5 worm cellular contexts compared by ENCODE assay signal in the genomic region with DNA sequence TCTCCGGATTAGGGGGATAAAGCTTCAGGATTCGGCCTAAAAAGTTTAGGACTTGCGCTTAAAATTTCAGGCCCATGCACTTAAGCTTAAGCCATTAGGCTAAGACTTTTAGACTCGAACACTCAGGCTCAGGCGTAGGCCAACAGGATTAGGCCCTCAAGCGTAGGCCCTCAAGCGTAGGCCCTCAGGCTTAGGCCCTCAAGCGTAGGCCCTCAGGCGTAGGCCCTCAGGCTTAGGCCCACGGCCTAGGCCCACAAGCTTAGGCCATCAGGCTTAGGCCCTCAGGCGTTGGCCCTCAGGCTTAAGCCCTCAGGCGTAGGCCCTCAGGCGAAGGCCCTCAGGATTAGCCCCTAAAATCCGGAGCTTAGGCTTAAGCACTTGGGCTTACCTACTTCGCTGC.
TF ChIP-seq lines count a peak whose summit lies in the region.

No protein-coding gene starts in this region.

TF ChIP-seq in whole organism, L2 larva, 48 proteins besides CTCF, POLR2A, EP300 and RAD21:
- TF ChIP-seq ztf-1 (GFP tag; conservative IDR thresholded peaks at IDR 0.05; lab: Robert Waterston, UW), result 0 out of 2 replicates have a peak, but pooled peaks have one; percentile 57
- TF ChIP-seq elt-3 (tag; optimal IDR thresholded peaks at IDR 0.05; lab: Kevin White, UChicago), result no peak
- TF ChIP-seq C34F6.9 (tag; optimal IDR thresholded peaks at IDR 0.05; lab: Kevin White, UChicago), result no peak
- TF ChIP-seq dmd-4 (tag; optimal IDR thresholded peaks at IDR 0.05; lab: Kevin White, UChicago), result no peak

TF ChIP-seq in whole organism, L4 larva, 104 proteins besides CTCF, POLR2A, EP300 and RAD21:
- TF ChIP-seq aha-1 (tag; lab: Kevin White, UChicago) (peak; percentile 38), F10B5.3 (tag; optimal IDR thresholded peaks at IDR 0.05; lab: Kevin White, UChicago) (no peak), egl-43 (GFP tag; IDR thresholded peaks at IDR 0.05; lab: Robert Waterston, UW) (0 out of 2 replicates have a peak, but pooled peaks have one; percentile 5), skn-1 (tag; optimal IDR thresholded peaks at IDR 0.05; lab: Kevin White, UChicago) (no peak), set-16 (GFP tag; IDR thresholded peaks at IDR 0.05; lab: Robert Waterston, UW) (peak; percentile 63), pha-4 (GFP tag; IDR thresholded peaks at IDR 0.05; lab: Robert Waterston, UW) (no peak), pha-4 (tag; optimal IDR thresholded peaks at IDR 0.05; lab: Kevin White, UChicago) (no peak), jun-1 (tag; optimal IDR thresholded peaks at IDR 0.05; lab: Kevin White, UChicago) (no peak), fkh-10 (GFP tag; optimal IDR thresholded peaks at IDR 0.05; lab: Kevin White, UChicago) (no peak), nhr-41 (GFP tag; IDR thresholded peaks at IDR 0.05; lab: Robert Waterston, UW) (0 out of 2 replicates have a peak, but pooled peaks have one; percentile 8)

TF ChIP-seq in whole organism, early embryonic, 17 proteins besides CTCF, POLR2A, EP300 and RAD21:
- TF ChIP-seq pes-1 (GFP tag; IDR thresholded peaks at IDR 0.05; lab: Robert Waterston, UW) (peak; percentile 31; the same call in 1 of the 2 replicates), ceh-36 (tag; optimal IDR thresholded peaks at IDR 0.05; lab: Kevin White, UChicago) (peak; percentile 79), tra-4 (tag; optimal IDR thresholded peaks at IDR 0.05; lab: Kevin White, UChicago) (no peak)
TF ChIP-seq in whole organism, early embryonic: peak in this region for 2.

TF ChIP-seq in whole organism, mixed stage, embryonic, 35 proteins besides CTCF, POLR2A, EP300 and RAD21:
- TF ChIP-seq nhr-237 (tag; optimal IDR thresholded peaks at IDR 0.05; lab: Kevin White, UChicago) (no peak), sptf-1 (tag; optimal IDR thresholded peaks at IDR 0.05; lab: Kevin White, UChicago) (peak; percentile 46)
TF ChIP-seq in whole organism, mixed stage, embryonic: peak in this region for 1.

TF ChIP-seq in whole organism, young adult, 124 proteins besides CTCF, POLR2A, EP300 and RAD21:
- TF ChIP-seq F49E8.2 (tag; optimal IDR thresholded peaks at IDR 0.05; lab: Kevin White, UChicago; ENCODE audit: insufficient read depth) (no peak), Y53G8AR.9 (GFP tag; conservative IDR thresholded peaks at IDR 0.05; lab: Robert Waterston, UW) (no peak), Y67H2A.10 (GFP tag; conservative IDR thresholded peaks at IDR 0.05; lab: Robert Waterston, UW) (no peak), ztf-22 (GFP tag; optimal IDR thresholded peaks at IDR 0.05; lab: Kevin White, UChicago) (no peak), xnd-1 (tag; optimal IDR thresholded peaks at IDR 0.05; lab: Kevin White, UChicago) (no peak), Y56A3A.18 (GFP tag; IDR thresholded peaks at IDR 0.05; lab: Robert Waterston, UW) (no peak), C06A6.2 (GFP tag; conservative IDR thresholded peaks at IDR 0.05; lab: Robert Waterston, UW) (0 out of 2 replicates have a peak, but pooled peaks have one; percentile 24), mel-28 (tag; optimal IDR thresholded peaks at IDR 0.05; lab: Kevin White, UChicago; ENCODE audit: borderline replicate concordance) (no peak), ztf-28 (GFP tag; IDR thresholded peaks at IDR 0.05; lab: Robert Waterston, UW) (no peak), pbrm-1 (GFP tag; IDR thresholded peaks at IDR 0.05; lab: Robert Waterston, UW) (no peak), Y79H2A.3 (GFP tag; conservative IDR thresholded peaks at IDR 0.05; lab: Robert Waterston, UW) (no peak), aptf-2 (GFP tag; conservative IDR thresholded peaks at IDR 0.05; lab: Robert Waterston, UW) (no peak), rcor-1 (GFP tag; IDR thresholded peaks at IDR 0.05; lab: Robert Waterston, UW) (0 out of 2 replicates have a peak, but pooled peaks have one; percentile 13), C17E4.6 (GFP tag; IDR thresholded peaks at IDR 0.05; lab: Robert Waterston, UW) (no peak), rec-8 (tag; optimal IDR thresholded peaks at IDR 0.05; lab: Kevin White, UChicago) (no peak), ztf-3 (GFP tag; optimal IDR thresholded peaks at IDR 0.05; lab: Kevin White, UChicago) (no peak), tbp1 (GFP tag; optimal IDR thresholded peaks at IDR 0.05; lab: Kevin White, UChicago) (no peak), egl-44 (GFP tag; IDR thresholded peaks at IDR 0.05; lab: Robert Waterston, UW) (no peak), F39B2.1 (GFP tag; IDR thresholded peaks at IDR 0.05; lab: Robert Waterston, UW) (no peak), egl-18 (GFP tag; IDR thresholded peaks at IDR 0.05; lab: Robert Waterston, UW) (0 out of 2 replicates have a peak, but pooled peaks have one; percentile 32), dox-1 (GFP tag; IDR thresholded peaks at IDR 0.05; lab: Robert Waterston, UW) (0 out of 2 replicates have a peak, but pooled peaks have one; percentile 11), lsy-27 (tag; optimal IDR thresholded peaks at IDR 0.05; lab: Kevin White, UChicago; ENCODE audit: borderline replicate concordance, insufficient read depth) (no peak), lag-1 (GFP tag; IDR thresholded peaks at IDR 0.05; lab: Robert Waterston, UW) (no peak), madf-3 (GFP tag; IDR thresholded peaks at IDR 0.05; lab: Robert Waterston, UW) (no peak), tbx-9 (tag; optimal IDR thresholded peaks at IDR 0.05; lab: Kevin White, UChicago; ENCODE audit: borderline replicate concordance) (no peak), F33H1.4 (GFP tag; IDR thresholded peaks at IDR 0.05; lab: Robert Waterston, UW) (no peak), ccch-3 (GFP tag; optimal IDR thresholded peaks at IDR 0.05; lab: Kevin White, UChicago) (no peak), hsf-1 (GFP tag; IDR thresholded peaks at IDR 0.05; lab: Robert Waterston, UW) (no peak), nfyb-1 (GFP tag; IDR thresholded peaks at IDR 0.05; lab: Robert Waterston, UW) (no peak), snpc-1.3 (tag; optimal IDR thresholded peaks at IDR 0.05; lab: Kevin White, UChicago; ENCODE audit: insufficient read depth) (no peak), mes-4 (tag; optimal IDR thresholded peaks at IDR 0.05; lab: Kevin White, UChicago) (no peak), F55B11.4 (tag; optimal IDR thresholded peaks at IDR 0.05; lab: Kevin White, UChicago; ENCODE audit: borderline replicate concordance, insufficient read depth) (no peak), T26A5.8 (tag; optimal IDR thresholded peaks at IDR 0.05; lab: Kevin White, UChicago) (no peak), B0035.1 (tag; optimal IDR thresholded peaks at IDR 0.05; lab: Kevin White, UChicago) (no peak), ZK185.1 (tag; optimal IDR thresholded peaks at IDR 0.05; lab: Kevin White, UChicago; ENCODE audit: poor library complexity, severe bottlenecking) (no peak), dpl-1 (GFP tag; optimal IDR thresholded peaks at IDR 0.05; lab: Kevin White, UChicago) (no peak), cebp-2 (GFP tag; IDR thresholded peaks at IDR 0.05; lab: Robert Waterston, UW) (0 out of 2 replicates have a peak, but pooled peaks have one; percentile 45), nhr-179 (tag; optimal IDR thresholded peaks at IDR 0.05; lab: Kevin White, UChicago) (no peak), attf-3 (GFP tag; conservative IDR thresholded peaks at IDR 0.05; lab: Robert Waterston, UW) (no peak), mxl-1 (tag; optimal IDR thresholded peaks at IDR 0.05; lab: Kevin White, UChicago) (no peak), repo-1 (tag; optimal IDR thresholded peaks at IDR 0.05; lab: Kevin White, UChicago) (no peak), F57C9.4 (tag; optimal IDR thresholded peaks at IDR 0.05; lab: Kevin White, UChicago) (no peak), zfh-2 (GFP tag; conservative IDR thresholded peaks at IDR 0.05; lab: Robert Waterston, UW) (peak; percentile 38; the same call in 1 of the 2 replicates), madf-6 (GFP tag; IDR thresholded peaks at IDR 0.05; lab: Robert Waterston, UW) (no peak), F10E7.11 (tag; optimal IDR thresholded peaks at IDR 0.05; lab: Kevin White, UChicago) (no peak), hlh-12 (tag; optimal IDR thresholded peaks at IDR 0.05; lab: Kevin White, UChicago) (no peak), nhr-27 (tag; optimal IDR thresholded peaks at IDR 0.05; lab: Kevin White, UChicago) (no peak), ztf-25 (GFP tag; IDR thresholded peaks at IDR 0.05; lab: Robert Waterston, UW) (no peak), unc-62 (GFP tag; optimal IDR thresholded peaks at IDR 0.05; lab: Kevin White, UChicago) (no peak), ceh-27 (GFP tag; optimal IDR thresholded peaks at IDR 0.05; lab: Kevin White, UChicago) (no peak), gei-17 (GFP tag; optimal IDR thresholded peaks at IDR 0.05; lab: Kevin White, UChicago) (no peak), lir-1 (GFP tag; conservative IDR thresholded peaks at IDR 0.05; lab: Robert Waterston, UW) (no peak), zim-3 (tag; optimal IDR thresholded peaks at IDR 0.05; lab: Kevin White, UChicago) (no peak)
